Fruit fly (Drosophila melanogaster): Measurements from ENCODE around the gene exd.

DNA sequence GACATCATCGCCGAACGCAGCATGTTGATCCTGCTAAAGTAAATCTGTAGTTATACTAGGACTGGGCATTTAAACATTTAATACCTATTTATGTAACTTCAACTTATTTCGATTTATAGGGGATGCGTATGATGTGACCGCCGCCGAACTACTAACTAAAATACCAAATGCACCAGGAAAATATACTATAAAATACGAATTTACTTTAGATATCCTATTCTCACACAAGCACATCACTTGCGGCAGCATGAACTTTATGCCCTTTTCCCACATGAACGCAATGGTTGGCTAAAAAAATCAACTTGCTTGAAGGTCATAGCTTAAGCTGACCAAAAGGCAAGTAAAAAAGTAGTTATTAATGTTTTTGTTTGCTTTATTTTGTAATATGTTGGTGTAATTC, 5.6 kb upstream of the exd start, which contains the start of gene ND-20:
- TF ChIP-seq chinmo (GFP tag; IDR thresholded peaks at IDR 0.05; ENCODE audit: partially characterized antibody): no peak
- TF ChIP-seq GATAe (GFP tag; conservative IDR thresholded peaks at IDR 0.05): no peak
- TF ChIP-seq CG12071 (GFP tag; optimal IDR thresholded peaks at IDR 0.05): no peak
- TF ChIP-seq Bgb (GFP tag; IDR thresholded peaks at IDR 0.05; ENCODE audit: partially characterized antibody): no peak
- TF ChIP-seq NC2α (GFP tag; optimal IDR thresholded peaks at IDR 0.05): no peak
- no peak for TF ChIP-seq sisA (GFP tag; IDR thresholded peaks at IDR 0.05)
- no peak for TF ChIP-seq CG14860 (GFP tag; IDR thresholded peaks at IDR 0.05; ENCODE audit: partially characterized antibody)
- no peak for TF ChIP-seq ttk (GFP tag; IDR thresholded peaks at IDR 0.05)
- no peak for TF ChIP-seq Abd-B (GFP tag; optimal IDR thresholded peaks at IDR 0.05)
- no peak for TF ChIP-seq ab (GFP tag; optimal IDR thresholded peaks at IDR 0.05)
- TF ChIP-seq corto (GFP tag; optimal IDR thresholded peaks at IDR 0.05): no peak

Data from whole organism, embryonic.